Worm (Caenorhabditis elegans): ENCODE measurements around the gene zip-5.

DNA sequence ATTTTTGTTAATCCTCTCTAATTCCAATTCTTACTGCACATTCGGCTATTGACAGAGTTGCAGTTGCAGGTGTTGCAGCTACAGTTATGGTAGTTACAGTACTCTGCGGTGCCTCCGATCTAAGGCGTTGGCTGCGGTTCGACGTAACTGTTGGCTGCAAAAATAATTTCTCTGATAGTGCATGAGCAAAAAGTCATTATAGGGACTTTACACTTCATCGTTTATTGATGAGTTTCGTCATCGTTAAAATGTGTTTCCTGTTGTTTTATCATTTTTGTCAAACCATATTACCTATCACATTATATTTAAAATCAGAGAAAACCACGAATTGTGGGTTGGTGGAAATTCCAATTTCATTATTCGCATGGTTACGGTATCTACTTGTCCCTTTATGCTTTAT lies 10.3 kb downstream of the zip-5 start:
- TF ChIP-seq him-1 (tag; optimal IDR thresholded peaks at IDR 0.05) (no peak), W03F9.2 (tag; optimal IDR thresholded peaks at IDR 0.05) (no peak)
